Worm (Caenorhabditis elegans) whole organism, late embryonic: ENCODE data around the gene Y75B7B.2.

Source experiments
- C08G9.2 ChIP-seq: sonication (generic microtip); optimal IDR thresholded peaks from 2 replicates; lab custom pipeline; 2016; ENCODE audit warnings: mild to moderate bottlenecking, missing genetic modification characterization, moderate library complexity, missing compliant biosample characterization
- F13H6.1 ChIP-seq: sonication (generic microtip); optimal IDR thresholded peaks from 2 replicates; lab custom pipeline; 2016; ENCODE audit warnings: missing genetic modification characterization, missing compliant biosample characterization
- K02D7.2 ChIP-seq: sonication (generic microtip); optimal IDR thresholded peaks from 2 replicates; lab custom pipeline; 2017; ENCODE audit warnings: mild to moderate bottlenecking, missing genetic modification characterization, missing compliant biosample characterization
- T23F11.4 ChIP-seq: fragments of 200-800 bp; sonication (Bioruptor generic); optimal IDR thresholded peaks from 2 replicates; lab custom pipeline; 2018; ENCODE audit warnings: mild to moderate bottlenecking, missing genetic modification characterization, missing compliant biosample characterization
- Y22D7AL.16 ChIP-seq: sonication (generic microtip); optimal IDR thresholded peaks from 2 replicates; lab custom pipeline; 2016; ENCODE audit warnings: missing genetic modification characterization, missing compliant biosample characterization
- ahr-1 ChIP-seq: sonication (generic microtip); optimal IDR thresholded peaks from 2 replicates; lab custom pipeline; 2016; ENCODE audit warnings: missing genetic modification characterization, missing compliant biosample characterization
- ceh-19 ChIP-seq: fragments of 200-800 bp; sonication (Bioruptor generic); optimal IDR thresholded peaks from 2 replicates; lab custom pipeline; 2018; ENCODE audit warnings: mild to moderate bottlenecking, missing genetic modification characterization, missing compliant biosample characterization
- ceh-2 ChIP-seq: sonication (generic microtip); optimal IDR thresholded peaks from 2 replicates; lab custom pipeline; 2016; ENCODE audit warnings: missing genotype, missing genetic modification characterization, missing compliant biosample characterization
- ceh-24 ChIP-seq: sonication (generic microtip); optimal IDR thresholded peaks from 2 replicates; lab custom pipeline; 2016; ENCODE audit warnings: mild to moderate bottlenecking, missing genetic modification characterization, missing compliant biosample characterization
- ceh-30 ChIP-seq: fragments of 150-350 bp; optimal IDR thresholded peaks from 2 replicates; lab custom pipeline; 2014; ENCODE audit warnings: missing biosample characterization, missing genetic modification characterization
- ceh-31 ChIP-seq: sonication (generic microtip); optimal IDR thresholded peaks from 2 replicates; lab custom pipeline; 2016; ENCODE audit warnings: missing genetic modification characterization, missing compliant biosample characterization
- ceh-48 ChIP-seq: sonication (generic microtip); optimal IDR thresholded peaks from 2 replicates; lab custom pipeline; 2016; ENCODE audit warnings: missing genetic modification characterization, inconsistent platforms, missing compliant biosample characterization
- ceh-9 ChIP-seq: sonication (generic microtip); optimal IDR thresholded peaks from 2 replicates; lab custom pipeline; 2016; ENCODE audit warnings: mild to moderate bottlenecking, missing genetic modification characterization, inconsistent platforms, missing compliant biosample characterization
- dmd-4 ChIP-seq: sonication (generic microtip); optimal IDR thresholded peaks from 2 replicates; lab custom pipeline; 2016; ENCODE audit warnings: borderline replicate concordance, missing genetic modification characterization, missing compliant biosample characterization
- elt-2 ChIP-seq: sonication (generic microtip); optimal IDR thresholded peaks from 2 replicates; lab custom pipeline; 2016; ENCODE audit warnings: missing genetic modification reagents, missing genetic modification characterization, missing compliant biosample characterization
- fax-1 ChIP-seq: sonication (generic microtip); optimal IDR thresholded peaks from 2 replicates; lab custom pipeline; 2016; ENCODE audit warnings: missing genotype, missing genetic modification characterization, missing compliant biosample characterization
- fkh-10 ChIP-seq: fragments of 150-350 bp; optimal IDR thresholded peaks from 2 replicates; lab custom pipeline; 2014; ENCODE audit warnings: missing biosample characterization, missing genetic modification reagents, missing genetic modification characterization
- fkh-6 ChIP-seq: sonication (generic microtip); optimal IDR thresholded peaks from 2 replicates; lab custom pipeline; 2016; ENCODE audit warnings: missing genetic modification characterization, missing compliant biosample characterization
- gmeb-2 ChIP-seq: sonication (generic microtip); optimal IDR thresholded peaks from 2 replicates; lab custom pipeline; 2016; ENCODE audit warnings: missing genetic modification characterization, inconsistent platforms, missing compliant biosample characterization
- hlh-13 ChIP-seq: fragments of 200-800 bp; sonication (Bioruptor generic); optimal IDR thresholded peaks from 2 replicates; lab custom pipeline; 2018; ENCODE audit warnings: mild to moderate bottlenecking, missing genetic modification characterization, missing compliant biosample characterization
- hlh-6 ChIP-seq: sonication (generic microtip); optimal IDR thresholded peaks from 2 replicates; lab custom pipeline; 2016; ENCODE audit warnings: missing genotype, missing genetic modification characterization, missing compliant biosample characterization
- hlh-8 ChIP-seq: sonication (generic microtip); optimal IDR thresholded peaks from 2 replicates; lab custom pipeline; 2016; ENCODE audit warnings: missing genotype, missing genetic modification characterization, missing compliant biosample characterization
- lin-11 ChIP-seq: fragments of 200-800 bp; sonication (Bioruptor generic); optimal IDR thresholded peaks from 2 replicates; lab custom pipeline; 2018; ENCODE audit warnings: mild to moderate bottlenecking, missing genetic modification characterization, missing compliant biosample characterization
- madf-2 ChIP-seq: sonication (generic microtip); optimal IDR thresholded peaks from 2 replicates; lab custom pipeline; 2017; ENCODE audit warnings: missing genetic modification characterization, missing compliant biosample characterization
- odd-2 ChIP-seq: sonication (generic microtip); optimal IDR thresholded peaks from 2 replicates; lab custom pipeline; 2017; ENCODE audit warnings: antibody characterized with exemption, mild to moderate bottlenecking, missing genetic modification characterization, missing compliant biosample characterization
- pag-3 ChIP-seq: sonication (generic microtip); optimal IDR thresholded peaks from 2 replicates; lab custom pipeline; 2016; ENCODE audit warnings: missing compliant biosample characterization, missing genetic modification characterization, borderline replicate concordance
- pat-9 ChIP-seq: fragments of 200-800 bp; sonication (Bioruptor generic); optimal IDR thresholded peaks from 2 replicates; lab custom pipeline; 2018; ENCODE audit warnings: mild to moderate bottlenecking, missing genetic modification characterization, moderate library complexity, missing compliant biosample characterization
- pha-2 ChIP-seq: sonication (generic microtip); optimal IDR thresholded peaks from 2 replicates; lab custom pipeline; 2017; ENCODE audit warnings: mild to moderate bottlenecking, missing genetic modification characterization, missing compliant biosample characterization
- pha-4 ChIP-seq: fragments of 150-350 bp; optimal IDR thresholded peaks from 2 replicates; lab custom pipeline; 2018; ENCODE audit warnings: missing biosample characterization, missing genetic modification reagents, missing genetic modification characterization
- pqm-1 ChIP-seq: sonication (generic microtip); optimal IDR thresholded peaks from 2 replicates; lab custom pipeline; 2016; ENCODE audit warnings: missing genetic modification characterization, missing compliant biosample characterization
- pros-1 ChIP-seq: fragments of 150-350 bp; optimal IDR thresholded peaks from 2 replicates; lab custom pipeline; 2014; ENCODE audit warnings: missing biosample characterization, missing genetic modification reagents, missing genetic modification characterization
- ref-2 ChIP-seq: sonication (generic microtip); optimal IDR thresholded peaks from 2 replicates; lab custom pipeline; 2016; ENCODE audit warnings: missing genetic modification characterization, missing compliant biosample characterization
- sdc-2 ChIP-seq: sonication (generic microtip); optimal IDR thresholded peaks from 2 replicates; lab custom pipeline; 2016; ENCODE audit warnings: missing genotype, missing genetic modification characterization, missing compliant biosample characterization
- sox-4 ChIP-seq: sonication (generic microtip); optimal IDR thresholded peaks from 2 replicates; lab custom pipeline; 2017; ENCODE audit warnings: mild to moderate bottlenecking, missing genetic modification characterization, inconsistent platforms, missing compliant biosample characterization
- tbx-7 ChIP-seq: sonication (generic microtip); optimal IDR thresholded peaks from 2 replicates; lab custom pipeline; 2016; ENCODE audit warnings: missing genotype, missing genetic modification characterization, missing compliant biosample characterization
- ttx-3 ChIP-seq: sonication (generic microtip); optimal IDR thresholded peaks from 2 replicates; lab custom pipeline; 2016; ENCODE audit warnings: missing genetic modification reagents, missing genetic modification characterization, missing compliant biosample characterization
- unc-3 ChIP-seq, 2 experiments: fragments of 200-800 bp in 1 of 2; sonication (Bioruptor generic) in 1 of 2; sonication (generic microtip) in 1 of 2; conservative IDR thresholded peaks in 1 of 2; optimal IDR thresholded peaks in 1 of 2; 2 replicates each; pipeline versions ENCODE4 v1.3.6 to Lab custom; 2016 to 2022; ENCODE audit warnings: missing compliant biosample characterization in 2 of 2, missing genetic modification characterization in 2 of 2, missing genetic modification reagents in 1 of 2
- unc-55 ChIP-seq: sonication (generic microtip); optimal IDR thresholded peaks from 2 replicates; lab custom pipeline; 2017; ENCODE audit warnings: missing biosample characterization, missing genetic modification reagents, missing genetic modification characterization
- zip-5 ChIP-seq: sonication (generic microtip); optimal IDR thresholded peaks from 2 replicates; lab custom pipeline; 2016; ENCODE audit warnings: missing genetic modification characterization, missing compliant biosample characterization

Gene Y75B7B.2

ce11 chrV:1263939-1264823, 11.6 kb downstream of the Y75B7B.2 start, which contains the start of the genes rab-1 and C39F7.5 (continued):
- no peak for TF ChIP-seq C08G9.2 (tag; lab: Kevin White, UChicago)

- TF ChIP-seq gmeb-2 (tag; lab: Kevin White, UChicago): no peak
- TF ChIP-seq ceh-31: no peak
- no peak for TF ChIP-seq hlh-13 (GFP tag; lab: Kevin White, UChicago)
- no peak for TF ChIP-seq pha-2
- no peak for TF ChIP-seq sox-4 (tag; lab: Kevin White, UChicago)
- TF ChIP-seq madf-2 (tag; lab: Kevin White, UChicago): no peak
- no peak for TF ChIP-seq dmd-4 (tag; lab: Kevin White, UChicago)
- no peak for TF ChIP-seq odd-2 (tag; lab: Kevin White, UChicago)
Observed at ce11 chrV:1263078-1263732, 12.6 kb downstream of the Y75B7B.2 start.

- TF ChIP-seq elt-2 (tag; lab: Kevin White, UChicago) (no peak), K02D7.2 (tag; lab: Kevin White, UChicago) (no peak), tbx-7 (tag; lab: Kevin White, UChicago) (no peak), ceh-24 (no peak), unc-55 (no peak), fax-1 (tag; lab: Kevin White, UChicago) (no peak), ceh-19 (GFP tag; lab: Kevin White, UChicago) (no peak), pag-3 (tag; lab: Kevin White, UChicago) (no peak), ceh-31 (no peak), gmeb-2 (tag; lab: Kevin White, UChicago) (no peak), ceh-30 (tag; lab: Kevin White, UChicago) (no peak), pat-9 (tag; lab: Kevin White, UChicago) (no peak), T23F11.4 (GFP tag; lab: Kevin White, UChicago) (no peak), pha-4 (tag; lab: Kevin White, UChicago) (no peak), sdc-2 (tag; lab: Kevin White, UChicago) (no peak), hlh-6 (no peak)
Observed at ce11 chrV:1262036-1262435, 13.8 kb downstream of the Y75B7B.2 start.

- TF ChIP-seq unc-3 (GFP tag; conservative IDR thresholded peaks at IDR 0.05; lab: Robert Waterston, UW) (no peak), unc-3 (tag; optimal IDR thresholded peaks at IDR 0.05; lab: Kevin White, UChicago) (no peak), unc-55 (no peak), pqm-1 (tag; lab: Kevin White, UChicago) (no peak), fkh-10 (GFP tag; lab: Kevin White, UChicago) (no peak), fkh-6 (tag; lab: Kevin White, UChicago) (no peak), odd-2 (tag; lab: Kevin White, UChicago) (no peak), Y22D7AL.16 (tag; lab: Kevin White, UChicago) (no peak), sox-4 (tag; lab: Kevin White, UChicago) (no peak), lin-11 (tag; lab: Kevin White, UChicago) (no peak), pros-1 (no peak), hlh-8 (tag; lab: Kevin White, UChicago) (no peak), F13H6.1 (no peak), ceh-9 (tag; lab: Kevin White, UChicago) (no peak), ref-2 (tag; lab: Kevin White, UChicago) (no peak), ceh-48 (tag; lab: Kevin White, UChicago) (no peak), ceh-2 (tag; lab: Kevin White, UChicago) (no peak), zip-5 (tag; lab: Kevin White, UChicago) (no peak), K02D7.2 (tag; lab: Kevin White, UChicago) (no peak), ahr-1 (tag; lab: Kevin White, UChicago) (no peak), ttx-3 (tag; lab: Kevin White, UChicago) (no peak)
- TF ChIP-seq, all 69 proteins: peak for 0
Observed at ce11 chrV:1260042-1260441, 15.8 kb downstream of the Y75B7B.2 start, which contains the start of gene C39F7.1. Gene C39F7.1, plus strand, starts transcription at chrV:1260342.
